Worm (Caenorhabditis elegans) whole organism, L2 larva: ENCODE data around the gene nhr-206.

Source experiments
- ama-1 ChIP-seq: fragments of 150-350 bp; optimal IDR thresholded peaks from 2 replicates; lab custom pipeline; 2018; ENCODE audit warnings: inconsistent platforms
- elt-1 ChIP-seq: fragments of 150-350 bp; optimal IDR thresholded peaks from 2 replicates; lab custom pipeline; 2014; ENCODE audit warnings: missing biosample characterization, missing genetic modification characterization
- elt-3 ChIP-seq: sonication (generic microtip); optimal IDR thresholded peaks from 2 replicates; lab custom pipeline; 2017; ENCODE audit warnings: missing biosample characterization, missing genetic modification characterization
- lin-11 ChIP-seq: fragments of 150-350 bp; sonication (generic microtip); optimal IDR thresholded peaks from 2 replicates; lab custom pipeline; 2014; ENCODE audit warnings: missing biosample characterization, missing genetic modification characterization, inconsistent platforms, mixed read lengths
- lin-13 ChIP-seq: fragments of 150-350 bp; optimal IDR thresholded peaks from 2 replicates; lab custom pipeline; 2014; ENCODE audit warnings: missing biosample characterization, missing genetic modification reagents, missing genetic modification characterization
- lin-39 ChIP-seq: fragments of 150-350 bp; optimal IDR thresholded peaks from 2 replicates; lab custom pipeline; 2014; ENCODE audit warnings: missing biosample characterization, missing genetic modification reagents, missing genetic modification characterization
- mab-5 ChIP-seq: fragments of 150-350 bp; optimal IDR thresholded peaks from 2 replicates; lab custom pipeline; 2014; ENCODE audit warnings: missing biosample characterization, missing genetic modification characterization
- mdl-1 ChIP-seq, 2 experiments: fragments of 150-350 bp in 1 of 2; sonication (generic microtip) in 1 of 2; optimal IDR thresholded peaks; 2 replicates each; lab custom pipeline; 2017; ENCODE audit warnings: missing biosample characterization in 2 of 2, missing genetic modification characterization in 2 of 2
- nhr-10 ChIP-seq: sonication (generic microtip); optimal IDR thresholded peaks from 2 replicates; lab custom pipeline; 2017; ENCODE audit warnings: missing biosample characterization, missing genetic modification characterization
- nhr-77 ChIP-seq: fragments of 150-350 bp; optimal IDR thresholded peaks from 2 replicates; lab custom pipeline; 2014; ENCODE audit warnings: missing biosample characterization, missing genetic modification characterization
- sem-4 ChIP-seq: fragments of 150-350 bp; optimal IDR thresholded peaks from 2 replicates; lab custom pipeline; 2014; ENCODE audit warnings: missing biosample characterization, missing genetic modification reagents, missing genetic modification characterization
- snpc-4 ChIP-seq: fragments of 150-350 bp; optimal IDR thresholded peaks from 2 replicates; lab custom pipeline; 2014; ENCODE audit warnings: missing biosample characterization, missing genetic modification characterization
- ztf-4 ChIP-seq: fragments of 150-350 bp; optimal IDR thresholded peaks from 2 replicates; lab custom pipeline; 2014; ENCODE audit warnings: missing biosample characterization, missing genetic modification characterization

- no peak for TF ChIP-seq ama-1
- TF ChIP-seq lin-39 (tag; lab: Kevin White, UChicago) = no peak
- no peak for TF ChIP-seq mdl-1 (tag; optimal IDR thresholded peaks at IDR 0.05; lab: Kevin White, UChicago)
- no peak for TF ChIP-seq elt-1 (tag; lab: Kevin White, UChicago)
- no peak for TF ChIP-seq mab-5 (tag; lab: Kevin White, UChicago)
- TF ChIP-seq sem-4 = no peak
- TF ChIP-seq snpc-4 (tag; lab: Kevin White, UChicago) = no peak
- no peak for TF ChIP-seq nhr-77
- no peak for TF ChIP-seq lin-13 (GFP tag; lab: Kevin White, UChicago)
- TF ChIP-seq nhr-10 (tag; lab: Kevin White, UChicago) = no peak
- TF ChIP-seq lin-11 (tag; lab: Kevin White, UChicago) = no peak
- no peak for TF ChIP-seq elt-3
- no peak for TF ChIP-seq ztf-4 (tag; lab: Kevin White, UChicago)
Observed at ce11 chrV:12094030-12094429, 2.2 kb downstream of the nhr-206 start, which contains the start of gene nhr-208.
